Worm (Caenorhabditis elegans) whole organism, early embryonic: ENCODE data around the gene F10A3.17.

Experiments used
- B0310.2 ChIP-seq: sonication (generic microtip); optimal IDR thresholded peaks from 2 replicates; lab custom pipeline; 2016; ENCODE audit warnings: mild to moderate bottlenecking, missing genetic modification characterization, missing compliant biosample characterization
- F13C5.2 ChIP-seq: sonication (generic microtip); optimal IDR thresholded peaks from 2 replicates; lab custom pipeline; 2017; ENCODE audit warnings: mild to moderate bottlenecking, missing genetic modification characterization, inconsistent platforms, missing compliant biosample characterization
- aly-1 ChIP-seq: sonication (generic microtip); optimal IDR thresholded peaks from 2 replicates; lab custom pipeline; 2016; ENCODE audit warnings: missing genetic modification characterization, missing compliant biosample characterization
- ama-1 ChIP-seq: fragments of 150-350 bp; optimal IDR thresholded peaks from 2 replicates; lab custom pipeline; 2014
- ceh-13 ChIP-seq: fragments of 200-800 bp; sonication (Bioruptor generic); optimal IDR thresholded peaks from 2 replicates; lab custom pipeline; 2018; ENCODE audit warnings: mild to moderate bottlenecking, missing genetic modification characterization, missing compliant biosample characterization
- ceh-36 ChIP-seq: sonication (generic microtip); optimal IDR thresholded peaks from 2 replicates; lab custom pipeline; 2016; ENCODE audit warnings: missing genetic modification characterization, inconsistent platforms, missing compliant biosample characterization
- ets-7 ChIP-seq: sonication (generic microtip); optimal IDR thresholded peaks from 2 replicates; lab custom pipeline; 2016; ENCODE audit warnings: missing genotype, missing genetic modification characterization, missing compliant biosample characterization
- flt-1 ChIP-seq: fragments of 200-800 bp; sonication (Bioruptor generic); IDR thresholded peaks from 2 replicates; pipeline ENCODE4 v1.3.6; 2022; ENCODE audit warnings: missing genetic modification characterization, missing compliant biosample characterization
- hmbx-1 ChIP-seq: sonication (generic microtip); optimal IDR thresholded peaks from 2 replicates; lab custom pipeline; 2016; ENCODE audit warnings: mild to moderate bottlenecking, missing genetic modification characterization, missing compliant biosample characterization
- hmg-4 ChIP-seq: fragments of 200-800 bp; sonication (Bioruptor generic); optimal IDR thresholded peaks from 2 replicates; lab custom pipeline; 2018; ENCODE audit warnings: mild to moderate bottlenecking, missing genetic modification characterization, missing compliant biosample characterization
- hnd-1 ChIP-seq: sonication (generic microtip); optimal IDR thresholded peaks from 2 replicates; lab custom pipeline; 2016; ENCODE audit warnings: missing genetic modification characterization, missing compliant biosample characterization
- pes-1 ChIP-seq: fragments of 200-800 bp; sonication (Bioruptor generic); IDR thresholded peaks from 2 replicates; pipeline ENCODE4 v1.3.6; 2022; ENCODE audit warnings: missing genetic modification reagents, missing genetic modification characterization, missing compliant biosample characterization
- scrt-1 ChIP-seq: fragments of 200-800 bp; sonication (Bioruptor generic); IDR thresholded peaks from 2 replicates; pipeline ENCODE4 v1.3.6; 2022; ENCODE audit warnings: missing genetic modification characterization, missing compliant biosample characterization
- sea-1 ChIP-seq: fragments of 200-800 bp; sonication (Bioruptor generic); conservative IDR thresholded peaks from 2 replicates; pipeline ENCODE4 v1.3.6; 2022; ENCODE audit warnings: missing genetic modification characterization, missing compliant biosample characterization
- tbx-11 ChIP-seq: fragments of 200-800 bp; sonication (Bioruptor generic); IDR thresholded peaks from 2 replicates; pipeline ENCODE4 v1.3.6; 2022; ENCODE audit warnings: missing genetic modification characterization, missing compliant biosample characterization
- tbx-37 ChIP-seq: fragments of 200-800 bp; sonication (Bioruptor generic); conservative IDR thresholded peaks from 2 replicates; pipeline ENCODE4 v1.3.6; 2022; ENCODE audit warnings: missing genetic modification reagents, missing genetic modification characterization, missing compliant biosample characterization
- tra-4 ChIP-seq: sonication (generic microtip); optimal IDR thresholded peaks from 2 replicates; lab custom pipeline; 2017; ENCODE audit warnings: missing genetic modification characterization, missing compliant biosample characterization

The F10A3.17 gene

DNA sequence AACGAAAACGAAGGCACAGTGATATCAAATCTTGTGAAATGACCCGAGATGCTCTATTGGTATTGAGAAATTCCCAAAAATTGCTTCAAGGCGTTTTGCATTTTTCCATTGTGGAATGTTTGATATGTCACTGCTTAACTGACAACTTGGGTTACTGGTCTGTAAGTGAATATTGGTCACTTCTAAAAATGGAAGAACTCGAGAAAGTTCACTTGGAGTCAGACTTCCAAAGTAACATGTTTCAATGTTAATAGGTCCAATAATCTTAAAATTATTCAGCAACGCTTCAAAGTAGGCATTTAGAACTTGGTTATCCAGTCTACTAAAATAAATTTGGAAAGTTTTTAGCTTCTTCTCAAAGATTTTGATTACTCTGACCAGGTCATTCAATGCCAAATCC lies 26.8 kb downstream of the F10A3.17 start, which contains the start of gene fbxa-144:
Gene fbxa-144, minus strand, starts transcription at position 101 of the 400 bp plus-strand sequence.
- TF ChIP-seq F13C5.2 (tag; lab: Kevin White, UChicago) (no peak), hnd-1 (tag; lab: Kevin White, UChicago) (no peak), tbx-11 (GFP tag; lab: Robert Waterston, UW) (no peak), ets-7 (tag; lab: Kevin White, UChicago) (no peak), ceh-13 (GFP tag; lab: Kevin White, UChicago) (no peak), pes-1 (GFP tag; lab: Robert Waterston, UW) (no peak)

DNA sequence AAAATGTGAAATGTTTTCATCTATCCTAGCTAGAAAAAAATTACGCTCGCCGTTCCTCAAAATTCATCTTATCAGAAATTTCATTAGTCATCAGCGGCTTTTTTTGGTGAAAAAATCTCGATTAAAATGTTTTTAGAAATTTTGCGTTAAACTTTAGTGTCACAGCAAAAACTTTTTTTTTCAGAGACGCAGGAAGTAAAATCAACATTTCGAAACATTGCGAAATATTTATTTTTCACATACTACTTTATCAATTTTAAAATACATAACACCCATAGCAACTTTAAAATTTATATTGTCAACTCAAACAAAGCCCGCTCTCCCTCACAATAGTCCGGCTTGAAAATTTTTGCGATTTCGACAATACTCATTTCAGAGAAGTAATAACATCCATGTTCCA lies 27.3 kb downstream of the F10A3.17 start:
- TF ChIP-seq flt-1 (GFP tag; lab: Robert Waterston, UW) (no peak), sea-1 (GFP tag; lab: Robert Waterston, UW) (no peak), pes-1 (GFP tag; lab: Robert Waterston, UW) (no peak), F13C5.2 (tag; lab: Kevin White, UChicago) (no peak), hmbx-1 (tag; lab: Kevin White, UChicago) (no peak), aly-1 (no peak), ceh-36 (tag; lab: Kevin White, UChicago) (no peak)

DNA sequence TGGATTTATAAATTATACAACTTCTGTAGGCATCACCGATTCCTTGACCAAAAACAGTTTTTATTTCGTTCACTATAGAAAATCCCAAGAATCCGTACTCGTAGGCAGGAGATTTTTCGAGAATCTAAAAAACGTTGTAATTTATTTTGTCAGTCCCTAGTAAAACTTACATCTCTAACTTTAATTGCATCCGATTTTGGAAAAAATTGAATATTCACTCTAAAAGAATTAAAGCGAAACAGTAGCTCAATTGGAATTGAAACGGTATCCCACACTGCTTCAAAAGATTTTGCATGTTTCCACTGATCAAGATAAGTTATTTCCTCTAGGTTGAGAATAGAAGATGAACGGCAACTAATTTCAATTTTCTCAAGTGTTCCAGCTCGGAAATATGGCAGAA lies 28.2 kb downstream of the F10A3.17 start, which contains the start of gene fbxa-142:
Gene fbxa-142, minus strand, starts transcription at position 101 of the 400 bp plus-strand sequence.
- no peak for TF ChIP-seq hmg-4 (GFP tag; lab: Kevin White, UChicago)
- no peak for TF ChIP-seq tbx-37 (GFP tag; lab: Robert Waterston, UW)
- TF ChIP-seq scrt-1 (GFP tag; lab: Robert Waterston, UW) = no peak
- TF ChIP-seq ama-1 (lab: Kevin White, UChicago) = no peak
- no peak for TF ChIP-seq flt-1 (GFP tag; lab: Robert Waterston, UW)
- no peak for TF ChIP-seq ceh-13 (GFP tag; lab: Kevin White, UChicago)
- no peak for TF ChIP-seq hnd-1 (tag; lab: Kevin White, UChicago)
- no peak for TF ChIP-seq tbx-11 (GFP tag; lab: Robert Waterston, UW)

ce11 chrV:16129116-16129515 lies 30.4 kb downstream of the F10A3.17 start:
- no peak for TF ChIP-seq pes-1 (GFP tag; lab: Robert Waterston, UW)
- no peak for TF ChIP-seq ama-1 (lab: Kevin White, UChicago)
- TF ChIP-seq tbx-11 (GFP tag; lab: Robert Waterston, UW) = no peak

- no peak for TF ChIP-seq pes-1 (GFP tag; lab: Robert Waterston, UW)
- no peak for TF ChIP-seq flt-1 (GFP tag; lab: Robert Waterston, UW)
- TF ChIP-seq tbx-11 (GFP tag; lab: Robert Waterston, UW) = no peak
- TF ChIP-seq ceh-13 (GFP tag; lab: Kevin White, UChicago) = no peak
- TF ChIP-seq scrt-1 (GFP tag; lab: Robert Waterston, UW) = no peak
- no peak for TF ChIP-seq hmbx-1 (tag; lab: Kevin White, UChicago)
- TF ChIP-seq aly-1 = no peak
- no peak for TF ChIP-seq ceh-36 (tag; lab: Kevin White, UChicago)
- TF ChIP-seq tbx-37 (GFP tag; lab: Robert Waterston, UW) = no peak
- no peak for TF ChIP-seq sea-1 (GFP tag; lab: Robert Waterston, UW)
- TF ChIP-seq hmg-4 (GFP tag; lab: Kevin White, UChicago) = no peak
- TF ChIP-seq B0310.2 (tag; lab: Kevin White, UChicago) = no peak
- no peak for TF ChIP-seq tra-4
- no peak for TF ChIP-seq F13C5.2 (tag; lab: Kevin White, UChicago)
- no peak for TF ChIP-seq ama-1 (lab: Kevin White, UChicago)
- TF ChIP-seq hnd-1 (tag; lab: Kevin White, UChicago) = no peak
- TF ChIP-seq ets-7 (tag; lab: Kevin White, UChicago) = no peak
These were observed 32.1 kb downstream of the F10A3.17 start, which contains the start of gene fbxa-143 for ce11 chrV:16127401-16127800. Gene fbxa-143 (minus strand): TSS chrV:16127501.

DNA sequence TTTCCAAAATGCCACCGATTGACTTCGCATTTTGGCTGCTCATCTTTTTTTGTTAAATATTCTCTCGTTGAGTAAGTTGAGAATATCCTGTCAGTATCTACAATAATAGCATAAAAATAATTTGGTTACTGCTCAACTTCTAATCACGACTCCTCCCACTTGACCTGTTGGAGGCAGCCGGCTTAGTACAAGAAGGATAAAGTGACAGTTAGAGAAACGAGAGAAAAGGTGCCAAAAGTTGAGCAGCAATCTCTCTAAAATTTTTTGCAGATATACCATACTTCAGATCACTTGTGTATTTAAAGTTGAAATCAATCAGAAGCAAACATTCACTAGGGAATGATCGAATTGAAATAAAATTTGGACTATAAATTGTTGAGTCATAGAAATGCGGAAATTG lies 34.8 kb downstream of the F10A3.17 start, which contains the start of gene nhr-111:
Gene nhr-111, minus strand, starts transcription at position 101 of the 400 bp plus-strand sequence.
- TF ChIP-seq ama-1 (lab: Kevin White, UChicago) = no peak
- no peak for TF ChIP-seq tra-4
- TF ChIP-seq hmbx-1 (tag; lab: Kevin White, UChicago) = no peak
- no peak for TF ChIP-seq ets-7 (tag; lab: Kevin White, UChicago)
- no peak for TF ChIP-seq ceh-36 (tag; lab: Kevin White, UChicago)
- TF ChIP-seq aly-1 = no peak
- no peak for TF ChIP-seq ceh-13 (GFP tag; lab: Kevin White, UChicago)
- TF ChIP-seq flt-1 (GFP tag; lab: Robert Waterston, UW) = no peak
- TF ChIP-seq scrt-1 (GFP tag; lab: Robert Waterston, UW) = no peak

DNA sequence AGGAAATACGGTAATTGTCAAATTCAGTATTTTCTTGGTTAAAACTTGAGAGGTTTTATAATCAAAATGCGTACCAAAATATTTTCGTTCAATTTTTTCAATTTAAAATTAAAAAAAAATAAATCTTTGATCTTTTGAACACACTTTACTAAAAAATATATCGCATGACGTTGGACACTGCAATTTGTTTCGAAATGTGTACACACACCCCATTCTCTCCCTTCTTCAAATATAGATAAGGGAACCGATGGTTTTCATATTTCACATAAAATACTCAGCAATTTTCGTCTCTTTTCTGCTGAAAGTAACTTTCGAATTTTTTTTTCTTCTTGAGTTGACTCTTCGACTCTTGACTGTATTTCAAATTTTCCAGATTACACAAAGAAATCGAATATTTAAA lies 38.0 kb downstream of the F10A3.17 start:
- TF ChIP-seq pes-1 (GFP tag; lab: Robert Waterston, UW) (no peak), ama-1 (lab: Kevin White, UChicago) (no peak), ceh-13 (GFP tag; lab: Kevin White, UChicago) (no peak), ceh-36 (tag; lab: Kevin White, UChicago) (no peak), flt-1 (GFP tag; lab: Robert Waterston, UW) (no peak), scrt-1 (GFP tag; lab: Robert Waterston, UW) (no peak), aly-1 (no peak), tbx-11 (GFP tag; lab: Robert Waterston, UW) (no peak), hmbx-1 (tag; lab: Kevin White, UChicago) (no peak), hmg-4 (GFP tag; lab: Kevin White, UChicago) (no peak), tra-4 (no peak), tbx-37 (GFP tag; lab: Robert Waterston, UW) (no peak), sea-1 (GFP tag; lab: Robert Waterston, UW) (no peak), F13C5.2 (tag; lab: Kevin White, UChicago) (no peak), B0310.2 (tag; lab: Kevin White, UChicago) (no peak)
